Worm (Caenorhabditis elegans) whole organism, L1 larva: ENCODE data around the gene ndab-1.

Source experiments
- ama-1 ChIP-seq: fragments of 150-350 bp; optimal IDR thresholded peaks from 2 replicates; lab custom pipeline; 2014
- fkh-10 ChIP-seq: sonication (generic microtip); optimal IDR thresholded peaks from 2 replicates; lab custom pipeline; 2017; ENCODE audit warnings: missing biosample characterization, missing genetic modification reagents, missing genetic modification characterization
- fos-1 ChIP-seq: fragments of 150-350 bp; optimal IDR thresholded peaks from 2 replicates; lab custom pipeline; 2014; ENCODE audit warnings: missing biosample characterization, missing genetic modification characterization
- hlh-17 ChIP-seq: fragments of 200-800 bp; sonication (Bioruptor generic); optimal IDR thresholded peaks from 2 replicates; lab custom pipeline; 2018; ENCODE audit warnings: missing genetic modification characterization, mild to moderate bottlenecking, missing compliant biosample characterization, moderate library complexity, borderline replicate concordance
- lsy-2 ChIP-seq, 2 experiments: fragments of 150-350 bp; optimal IDR thresholded peaks; 2 replicates each; lab custom pipeline; 2014; ENCODE audit warnings: missing biosample characterization in 2 of 2, missing genetic modification characterization in 2 of 2
- mdl-1 ChIP-seq, 2 experiments: fragments of 150-350 bp; optimal IDR thresholded peaks; 2 replicates each; lab custom pipeline; 2014 to 2017; ENCODE audit warnings: missing biosample characterization in 2 of 2, missing genetic modification characterization in 2 of 2, inconsistent platforms in 1 of 2
- nhr-20 ChIP-seq: sonication (generic microtip); optimal IDR thresholded peaks from 2 replicates; lab custom pipeline; 2016; ENCODE audit warnings: mild to moderate bottlenecking, missing genetic modification characterization, missing compliant biosample characterization
- nhr-77 ChIP-seq: fragments of 150-350 bp; optimal IDR thresholded peaks from 2 replicates; lab custom pipeline; 2014; ENCODE audit warnings: missing biosample characterization, missing genetic modification characterization
- rnt-1 ChIP-seq: sonication (generic microtip); optimal IDR thresholded peaks from 2 replicates; lab custom pipeline; 2016; ENCODE audit warnings: mild to moderate bottlenecking, missing genetic modification characterization, moderate library complexity, missing compliant biosample characterization
- ztf-11 ChIP-seq, 2 experiments: sonication (generic microtip); optimal IDR thresholded peaks; 2 replicates each; lab custom pipeline; 2016 to 2017; ENCODE audit warnings: missing genetic modification characterization in 2 of 2, missing biosample characterization in 1 of 2, missing compliant biosample characterization in 1 of 2

DNA sequence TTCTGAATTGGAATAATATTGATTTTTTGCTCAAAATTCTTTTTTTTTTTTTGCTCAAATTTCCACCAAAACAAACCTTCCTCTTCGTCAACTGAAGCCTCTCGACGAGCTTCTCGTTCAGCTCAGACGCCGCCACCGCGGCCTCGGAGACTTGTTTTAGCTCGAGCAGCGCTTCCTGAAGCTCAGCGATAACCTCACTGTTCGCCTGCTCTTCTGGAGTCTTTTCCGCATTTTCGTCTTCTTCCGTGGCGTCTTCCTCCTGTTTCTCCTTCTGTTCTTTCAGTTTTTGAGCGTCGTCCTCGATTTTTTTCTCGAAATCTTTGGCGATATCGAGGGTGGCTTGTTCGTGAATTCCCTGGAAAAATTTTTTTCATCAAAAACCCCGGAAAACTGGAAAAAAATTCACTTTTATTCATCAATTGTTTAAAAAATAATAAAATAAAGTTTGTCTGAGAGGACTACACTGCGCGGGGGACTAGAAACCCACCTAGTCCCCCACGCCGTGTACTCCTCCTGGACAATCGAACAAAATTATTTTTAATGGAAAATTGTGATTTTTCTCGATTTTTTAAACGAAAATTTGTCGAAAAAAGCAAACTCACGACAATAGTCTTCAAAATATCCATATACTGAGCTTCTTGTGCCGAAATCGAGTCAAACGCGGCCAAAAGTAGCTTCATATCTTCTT is 30.7 kb upstream of the ndab-1 start:
- TF ChIP-seq lsy-2 (tag; optimal IDR thresholded peaks at IDR 0.05; lab: Kevin White, UChicago) (peak; percentile 88 to 93), nhr-20 (tag; lab: Kevin White, UChicago) (peak; percentile 96), mdl-1 (tag; optimal IDR thresholded peaks at IDR 0.05; lab: Kevin White, UChicago) (peak in 1 of 2 experiments; percentile 62), ama-1 (lab: Kevin White, UChicago) (peak; percentile 76), fkh-10 (GFP tag; lab: Kevin White, UChicago) (peak; percentile 40), fos-1 (peak; percentile 66), ztf-11 (tag; optimal IDR thresholded peaks at IDR 0.05; lab: Kevin White, UChicago) (peak in 1 of 2 experiments; percentile 100), hlh-17 (GFP tag; lab: Kevin White, UChicago) (peak; percentile 100), rnt-1 (tag; lab: Kevin White, UChicago) (peak; percentile 100), nhr-77 (peak; percentile 41)
